Fruit fly (Drosophila melanogaster) whole organism, prepupa: ENCODE measurements around the gene Hmr.
A peak's percentile ranks its signal among the peaks of the same experiment; 100 is the strongest.

Source experiments
- Blimp-1 ChIP-seq: fragments of 200-800 bp; sonication (Bioruptor generic); optimal IDR thresholded peaks from 3 replicates; lab custom pipeline; 2017; ENCODE audit warnings: missing biosample characterization, missing genetic modification characterization, mild to moderate bottlenecking, moderate library complexity, missing genetic modification reagents
- CG11294 ChIP-seq: fragments of 200-800 bp; sonication (Bioruptor generic); IDR thresholded peaks from 2 replicates; pipeline ENCODE4 v1.3.6; 2022; ENCODE audit warnings: missing biosample characterization, missing genetic modification characterization
- CG11762 ChIP-seq: fragments of 200-800 bp; sonication (Bioruptor generic); optimal IDR thresholded peaks from 3 replicates; lab custom pipeline; 2016; ENCODE audit warnings: missing biosample characterization, missing genetic modification characterization; ENCODE audit not compliant: insufficient read depth
- CG15336 ChIP-seq: fragments of 200-800 bp; sonication (Bioruptor generic); IDR thresholded peaks from 2 replicates; pipeline ENCODE4 v1.3.6; 2022; ENCODE audit warnings: missing biosample characterization, missing genetic modification characterization
- CG1621 ChIP-seq: fragments of 200-800 bp; sonication (Bioruptor generic); optimal IDR thresholded peaks from 3 replicates; lab custom pipeline; 2018; ENCODE audit warnings: missing biosample characterization, mild to moderate bottlenecking, missing genetic modification characterization
- CG16779 ChIP-seq: fragments of 200-800 bp; sonication (Bioruptor generic); optimal IDR thresholded peaks from 3 replicates; lab custom pipeline; 2017; ENCODE audit warnings: missing biosample characterization, mild to moderate bottlenecking, missing genetic modification characterization
- CG3032 ChIP-seq: fragments of 200-800 bp; optimal IDR thresholded peaks from 2 replicates; lab custom pipeline; 2019; ENCODE audit warnings: missing biosample characterization, mild to moderate bottlenecking, missing genetic modification characterization, moderate library complexity
- CG31627 ChIP-seq: fragments of 200-800 bp; sonication (Bioruptor generic); optimal IDR thresholded peaks from 3 replicates; lab custom pipeline; 2016; ENCODE audit warnings: missing biosample characterization, missing genetic modification characterization
- CG34406 ChIP-seq: fragments of 200-800 bp; sonication (Bioruptor generic); optimal IDR thresholded peaks from 3 replicates; lab custom pipeline; 2016; ENCODE audit warnings: missing biosample characterization, missing genetic modification characterization
- CG3919 ChIP-seq: fragments of 200-800 bp; sonication (Bioruptor generic); optimal IDR thresholded peaks from 3 replicates; lab custom pipeline; 2016; ENCODE audit warnings: missing biosample characterization, missing genetic modification characterization
- CG4318 ChIP-seq: fragments of 200-800 bp; sonication (Bioruptor generic); optimal IDR thresholded peaks from 3 replicates; lab custom pipeline; 2017; ENCODE audit warnings: missing biosample characterization, mild to moderate bottlenecking, missing genetic modification characterization
- CG6276 ChIP-seq: fragments of 200-800 bp; sonication (Bioruptor generic); optimal IDR thresholded peaks from 2 replicates; lab custom pipeline; 2017; ENCODE audit warnings: missing biosample characterization, mild to moderate bottlenecking, missing genetic modification characterization
- CG6792 ChIP-seq: fragments of 200-800 bp; sonication (Bioruptor generic); optimal IDR thresholded peaks from 3 replicates; lab custom pipeline; 2016; ENCODE audit warnings: missing biosample characterization, missing genetic modification characterization
- CG6808 ChIP-seq: fragments of 200-800 bp; sonication (Bioruptor generic); optimal IDR thresholded peaks from 3 replicates; lab custom pipeline; 2017; ENCODE audit warnings: missing biosample characterization, missing genetic modification characterization, mild to moderate bottlenecking, moderate library complexity, missing genetic modification reagents
- CG6854 ChIP-seq: fragments of 200-800 bp; sonication (Bioruptor generic); optimal IDR thresholded peaks from 2 replicates; lab custom pipeline; 2017; ENCODE audit warnings: missing biosample characterization, mild to moderate bottlenecking, missing genetic modification characterization
- CG7368 ChIP-seq: fragments of 200-800 bp; sonication (Bioruptor generic); optimal IDR thresholded peaks from 3 replicates; lab custom pipeline; 2016; ENCODE audit warnings: missing biosample characterization, missing genetic modification characterization
- CG8119 ChIP-seq: fragments of 200-800 bp; sonication (Bioruptor generic); IDR thresholded peaks from 3 replicates; pipeline ENCODE4 v1.3.6; 2022; ENCODE audit warnings: missing biosample characterization, missing genetic modification characterization
- CG8319 ChIP-seq: fragments of 200-800 bp; sonication (Bioruptor generic); optimal IDR thresholded peaks from 3 replicates; lab custom pipeline; 2016; ENCODE audit warnings: missing biosample characterization, missing genetic modification characterization
- CG8632 ChIP-seq: fragments of 200-800 bp; sonication (Bioruptor generic); optimal IDR thresholded peaks from 3 replicates; lab custom pipeline; 2016; ENCODE audit warnings: missing biosample characterization, missing genetic modification characterization
- CG9139 ChIP-seq: fragments of 200-800 bp; sonication (Bioruptor generic); optimal IDR thresholded peaks from 3 replicates; lab custom pipeline; 2017; ENCODE audit warnings: missing biosample characterization, mild to moderate bottlenecking, missing genetic modification characterization
- Eip75B ChIP-seq: fragments of 200-800 bp; sonication (Bioruptor generic); optimal IDR thresholded peaks from 3 replicates; lab custom pipeline; 2016; ENCODE audit warnings: missing biosample characterization, missing genetic modification characterization
- Eip78C ChIP-seq: fragments of 200-800 bp; sonication (Bioruptor generic); peaks from one replicate; lab custom pipeline; 2016; ENCODE audit warnings: missing biosample characterization, missing genetic modification characterization
- Eip93F ChIP-seq: fragments of 200-800 bp; sonication (Bioruptor generic); optimal IDR thresholded peaks from 2 replicates; lab custom pipeline; 2016; ENCODE audit warnings: missing biosample characterization, mild to moderate bottlenecking, missing genetic modification characterization
- Ets21C ChIP-seq: fragments of 200-800 bp; sonication (Bioruptor generic); optimal IDR thresholded peaks from 3 replicates; lab custom pipeline; 2016; ENCODE audit warnings: missing biosample characterization, missing genetic modification characterization
- Ets96B ChIP-seq: fragments of 200-800 bp; optimal IDR thresholded peaks from 2 replicates; lab custom pipeline; 2019; ENCODE audit warnings: missing biosample characterization, mild to moderate bottlenecking, missing genetic modification characterization, moderate library complexity
- Hr39 ChIP-seq: fragments of 200-800 bp; sonication (Bioruptor generic); optimal IDR thresholded peaks from 2 replicates; lab custom pipeline; 2016; ENCODE audit warnings: missing biosample characterization, missing genetic modification characterization
- Lpt ChIP-seq: fragments of 200-800 bp; sonication (Bioruptor generic); optimal IDR thresholded peaks from 3 replicates; lab custom pipeline; 2016; ENCODE audit warnings: missing biosample characterization, missing genetic modification characterization
- OdsH ChIP-seq: fragments of 200-800 bp; sonication (Bioruptor generic); optimal IDR thresholded peaks from 3 replicates; lab custom pipeline; 2016; ENCODE audit warnings: missing biosample characterization, missing genetic modification characterization
- Smox ChIP-seq: fragments of 200-800 bp; sonication (Bioruptor generic); optimal IDR thresholded peaks from 3 replicates; lab custom pipeline; 2016; ENCODE audit warnings: missing biosample characterization, missing genetic modification characterization
- cyc ChIP-seq: fragments of 200-800 bp; sonication (Bioruptor generic); optimal IDR thresholded peaks from 3 replicates; lab custom pipeline; 2016; ENCODE audit warnings: missing biosample characterization, missing genetic modification characterization
- dsx ChIP-seq: fragments of 200-800 bp; optimal IDR thresholded peaks from 3 replicates; lab custom pipeline; 2019; ENCODE audit warnings: missing biosample characterization, mild to moderate bottlenecking, missing genetic modification characterization, moderate library complexity; ENCODE audit not compliant: poor library complexity, severe bottlenecking
- eg ChIP-seq: fragments of 200-800 bp; sonication (Bioruptor generic); IDR thresholded peaks from 3 replicates; pipeline ENCODE4 v1.3.6; 2022; ENCODE audit warnings: missing biosample characterization, missing genetic modification characterization
- fd59A ChIP-seq: fragments of 200-800 bp; sonication (Bioruptor generic); optimal IDR thresholded peaks from 2 replicates; lab custom pipeline; 2017; ENCODE audit warnings: missing biosample characterization, mild to moderate bottlenecking, missing genetic modification characterization, missing genetic modification reagents
- fd85E ChIP-seq: fragments of 200-800 bp; sonication (Bioruptor generic); optimal IDR thresholded peaks from 3 replicates; lab custom pipeline; 2016; ENCODE audit warnings: missing biosample characterization, missing genetic modification characterization
- fkh ChIP-seq: fragments of 200-800 bp; sonication (Bioruptor generic); optimal IDR thresholded peaks from 3 replicates; lab custom pipeline; 2017; ENCODE audit warnings: missing biosample characterization, mild to moderate bottlenecking, missing genetic modification characterization, moderate library complexity
- lz ChIP-seq: fragments of 200-800 bp; sonication (Bioruptor generic); optimal IDR thresholded peaks from 3 replicates; lab custom pipeline; 2016; ENCODE audit warnings: missing biosample characterization, missing genetic modification characterization
- net ChIP-seq: fragments of 200-800 bp; sonication (Bioruptor generic); optimal IDR thresholded peaks from 3 replicates; lab custom pipeline; 2016; ENCODE audit warnings: missing biosample characterization, missing genetic modification characterization
- pdm3 ChIP-seq: fragments of 200-800 bp; sonication (Bioruptor generic); optimal IDR thresholded peaks from 3 replicates; lab custom pipeline; 2016; ENCODE audit warnings: missing biosample characterization, missing genetic modification characterization
- spab ChIP-seq: fragments of 200-800 bp; sonication (Bioruptor generic); optimal IDR thresholded peaks from 2 replicates; lab custom pipeline; 2017; ENCODE audit warnings: missing biosample characterization, mild to moderate bottlenecking, missing genetic modification characterization, missing genetic modification reagents
- svp ChIP-seq: fragments of 200-800 bp; sonication (Bioruptor generic); peaks from one replicate; lab custom pipeline; 2016; ENCODE audit warnings: missing biosample characterization, missing genetic modification characterization
- vri ChIP-seq: fragments of 200-800 bp; sonication (Bioruptor generic); optimal IDR thresholded peaks from 3 replicates; lab custom pipeline; 2016; ENCODE audit warnings: missing biosample characterization, mild to moderate bottlenecking, missing genetic modification characterization

Hmr gene

dm6 chrX:10561433-10561832 is 34.2 kb downstream of the Hmr start (continued):
- TF ChIP-seq fd59A (GFP tag; lab: Kevin White, UChicago) (no peak), CG16779 (peak; percentile 5), Ets96B (peak; percentile 68), CG31627 (GFP tag; lab: Kevin White, UChicago) (peak; percentile 44), CG7368 (GFP tag; lab: Kevin White, UChicago) (peak; percentile 49), Ets21C (GFP tag; lab: Kevin White, UChicago) (peak; percentile 45), CG6276 (GFP tag; lab: Kevin White, UChicago) (peak; percentile 79), CG6792 (GFP tag; lab: Kevin White, UChicago) (peak; percentile 48), lz (GFP tag; lab: Kevin White, UChicago) (peak; percentile 51), Lpt (GFP tag; lab: Kevin White, UChicago) (peak; percentile 65), net (GFP tag; lab: Kevin White, UChicago) (peak; percentile 64), Eip78C (GFP tag; lab: Kevin White, UChicago) (peak; percentile 94), cyc (GFP tag; lab: Kevin White, UChicago) (peak; percentile 65), CG11762 (GFP tag; lab: Kevin White, UChicago) (peak; percentile 14), Smox (GFP tag; lab: Kevin White, UChicago) (peak; percentile 67), vri (GFP tag; lab: Kevin White, UChicago) (peak; percentile 15), dsx (GFP tag; lab: Kevin White, UChicago) (peak; percentile 67), CG1621 (tag; lab: Kevin White, UChicago) (peak; percentile 13), spab (peak; percentile 36), CG8632 (GFP tag; lab: Kevin White, UChicago) (peak; percentile 49), Eip93F (GFP tag; lab: Kevin White, UChicago) (no peak), OdsH (GFP tag; lab: Kevin White, UChicago) (peak; percentile 82), CG11294 (peak; percentile 65), svp (GFP tag; lab: Kevin White, UChicago) (peak; percentile 77), fkh (GFP tag; lab: Kevin White, UChicago) (no peak), CG3919 (peak; percentile 72), Hr39 (GFP tag; lab: Kevin White, UChicago) (peak; percentile 46), Blimp-1 (GFP tag; lab: Kevin White, UChicago) (peak; percentile 25), CG8319 (GFP tag; lab: Kevin White, UChicago) (peak; percentile 15), Eip75B (GFP tag; lab: Kevin White, UChicago) (peak; percentile 56), CG3032 (peak; percentile 45), pdm3 (GFP tag; lab: Kevin White, UChicago) (peak; percentile 77), CG6854 (no peak), CG34406 (GFP tag; lab: Kevin White, UChicago) (peak; percentile 69), CG8119 (GFP tag; lab: Robert Waterston, UW) (peak; percentile 86), CG6808 (GFP tag; lab: Kevin White, UChicago) (peak; percentile 14), fd85E (GFP tag; lab: Kevin White, UChicago) (no peak), CG9139 (GFP tag; lab: Kevin White, UChicago) (no peak)

- TF ChIP-seq CG8119 (GFP tag; lab: Robert Waterston, UW) (peak; percentile 66; the same call in 2 of the 3 replicates), eg (GFP tag; lab: Robert Waterston, UW) (peak; percentile 72; the same call in 1 of the 3 replicates), CG11762 (GFP tag; lab: Kevin White, UChicago) (no peak), CG6276 (GFP tag; lab: Kevin White, UChicago) (peak; percentile 65), Lpt (GFP tag; lab: Kevin White, UChicago) (peak; percentile 17), CG4318 (GFP tag; lab: Kevin White, UChicago) (no peak), CG15336 (GFP tag; lab: Robert Waterston, UW) (peak; percentile 59; the same call in 1 of the 2 replicates)
Observed at dm6 chrX:10558060-10558459, 37.6 kb downstream of the Hmr start.
